Fruit fly (Drosophila melanogaster) whole organism, embryonic: ENCODE results near the gene Spase25.

ENCODE experiments used
- Blimp-1 ChIP-seq: fragments of 200-800 bp; sonication (Bioruptor generic); optimal IDR thresholded peaks from 3 replicates; lab custom pipeline; 2018; ENCODE audit warnings: missing biosample characterization, missing genetic modification characterization, mild to moderate bottlenecking, moderate library complexity, missing genetic modification reagents
- CG11696 ChIP-seq: fragments of 200-800 bp; sonication (Bioruptor generic); IDR thresholded peaks from 2 replicates; pipeline ENCODE4 v1.3.6; 2022; ENCODE audit warnings: missing biosample characterization, missing genetic modification characterization
- CG12391 ChIP-seq: fragments of 200-800 bp; sonication (Bioruptor generic); optimal IDR thresholded peaks from 3 replicates; lab custom pipeline; 2018; ENCODE audit warnings: missing biosample characterization, mild to moderate bottlenecking, missing genetic modification characterization, moderate library complexity
- CG12659 ChIP-seq: fragments of 200-800 bp; sonication (Bioruptor generic); optimal IDR thresholded peaks from 3 replicates; lab custom pipeline; 2017; ENCODE audit warnings: mild to moderate bottlenecking, missing biosample characterization, missing genetic modification reagents, missing genetic modification characterization
- CG13296 ChIP-seq: fragments of 200-800 bp; sonication (Bioruptor generic); optimal IDR thresholded peaks from 3 replicates; lab custom pipeline; 2018; ENCODE audit warnings: missing biosample characterization, mild to moderate bottlenecking, missing genetic modification characterization
- CG14667 ChIP-seq: fragments of 200-800 bp; sonication (Bioruptor generic); IDR thresholded peaks from 2 replicates; pipeline ENCODE4 v1.3.6; 2022; ENCODE audit warnings: missing biosample characterization, missing genetic modification characterization
- CG1603 ChIP-seq: fragments of 200-800 bp; sonication (Bioruptor generic); optimal IDR thresholded peaks from 2 replicates; lab custom pipeline; 2019; ENCODE audit warnings: missing biosample characterization, mild to moderate bottlenecking, missing genetic modification characterization, moderate library complexity
- CG17186 ChIP-seq: fragments of 200-800 bp; sonication (Bioruptor generic); optimal IDR thresholded peaks from 3 replicates; lab custom pipeline; 2017; ENCODE audit warnings: missing biosample characterization, missing genetic modification reagents, missing genetic modification characterization
- CG18476 ChIP-seq: fragments of 200-800 bp; sonication (Bioruptor generic); optimal IDR thresholded peaks from 2 replicates; lab custom pipeline; 2016; ENCODE audit warnings: missing biosample characterization, mild to moderate bottlenecking, missing genetic modification characterization
- CG2129 ChIP-seq: fragments of 200-800 bp; sonication (Bioruptor generic); IDR thresholded peaks from 2 replicates; pipeline ENCODE4 v1.3.6; 2022; ENCODE audit warnings: missing biosample characterization, missing genetic modification characterization; ENCODE audit not compliant: partially characterized antibody
- CG30020 ChIP-seq: fragments of 200-800 bp; optimal IDR thresholded peaks from 2 replicates; lab custom pipeline; 2019; ENCODE audit warnings: missing biosample characterization, mild to moderate bottlenecking, missing genetic modification characterization, moderate library complexity
- CG30403 ChIP-seq: fragments of 200-800 bp; sonication (Bioruptor generic); optimal IDR thresholded peaks from 3 replicates; lab custom pipeline; 2016; ENCODE audit warnings: missing biosample characterization, missing genetic modification characterization
- CG6791 ChIP-seq: fragments of 200-800 bp; sonication (Bioruptor generic); IDR thresholded peaks from 3 replicates; pipeline ENCODE4 v1.3.6; 2022; ENCODE audit warnings: missing biosample characterization, missing genetic modification characterization; ENCODE audit not compliant: partially characterized antibody
- CG9727 ChIP-seq: fragments of 200-800 bp; sonication (Bioruptor generic); optimal IDR thresholded peaks from 3 replicates; lab custom pipeline; 2017; ENCODE audit warnings: missing biosample characterization, mild to moderate bottlenecking, missing genetic modification characterization
- CG9817 ChIP-seq: fragments of 200-800 bp; sonication (Bioruptor generic); optimal IDR thresholded peaks from 2 replicates; lab custom pipeline; 2018; ENCODE audit warnings: missing biosample characterization, mild to moderate bottlenecking, missing genetic modification characterization, moderate library complexity
- Chrac-16 ChIP-seq: fragments of 200-800 bp; sonication (Bioruptor generic); optimal IDR thresholded peaks from 3 replicates; lab custom pipeline; 2016; ENCODE audit warnings: missing biosample characterization, missing genetic modification characterization
- CkIIα-i1 ChIP-seq: fragments of 200-800 bp; sonication (Bioruptor generic); IDR thresholded peaks from 2 replicates; pipeline ENCODE4 v1.3.6; 2022; ENCODE audit warnings: missing biosample characterization, missing genetic modification characterization
- Deaf1 ChIP-seq: fragments of 200-800 bp; optimal IDR thresholded peaks from 3 replicates; lab custom pipeline; 2019; ENCODE audit warnings: missing biosample characterization, mild to moderate bottlenecking, missing genetic modification characterization, moderate library complexity
- HHEX ChIP-seq: fragments of 200-800 bp; sonication (Bioruptor generic); optimal IDR thresholded peaks from 3 replicates; lab custom pipeline; 2017; ENCODE audit warnings: missing biosample characterization, mild to moderate bottlenecking, missing genetic modification characterization, missing genetic modification reagents
- Hsf ChIP-seq: fragments of 200-800 bp; sonication (Bioruptor generic); optimal IDR thresholded peaks from 3 replicates; lab custom pipeline; 2016; ENCODE audit warnings: missing biosample characterization, missing genetic modification characterization
- Kr ChIP-seq: fragments of 200-800 bp; sonication (Bioruptor generic); optimal IDR thresholded peaks from 2 replicates; lab custom pipeline; 2017; ENCODE audit warnings: missing biosample characterization, mild to moderate bottlenecking, missing genetic modification characterization
- Nf-YC ChIP-seq: fragments of 200-800 bp; optimal IDR thresholded peaks from 3 replicates; lab custom pipeline; 2019; ENCODE audit warnings: missing biosample characterization, mild to moderate bottlenecking, missing genetic modification characterization, moderate library complexity
- Oli ChIP-seq: fragments of 200-800 bp; sonication (Bioruptor generic); optimal IDR thresholded peaks from 2 replicates; lab custom pipeline; 2018; ENCODE audit warnings: missing biosample characterization, mild to moderate bottlenecking, missing genetic modification characterization, moderate library complexity
- Pdp1 ChIP-seq, 2 experiments: fragments of 200-800 bp; sonication (Bioruptor generic); optimal IDR thresholded peaks; 3 replicates each; lab custom pipeline; 2016; ENCODE audit warnings: missing biosample characterization in 2 of 2, missing genetic modification characterization in 2 of 2, mild to moderate bottlenecking in 1 of 2, moderate library complexity in 1 of 2
- Sox102F ChIP-seq: fragments of 200-800 bp; sonication (Bioruptor generic); optimal IDR thresholded peaks from 2 replicates; lab custom pipeline; 2018; ENCODE audit warnings: missing biosample characterization, mild to moderate bottlenecking, missing genetic modification characterization, moderate library complexity
- Stat92E ChIP-seq, 3 experiments: fragments of >200 bp in 2 of 3; fragments of 200-800 bp in 1 of 3; sonication (Bioruptor generic) in 1 of 3; optimal IDR thresholded peaks; 2 replicates each; lab custom pipeline; 2017 to 2019; ENCODE audit warnings: missing biosample characterization in 3 of 3, missing genetic modification characterization in 3 of 3, mild to moderate bottlenecking in 1 of 3, moderate library complexity in 1 of 3
- Trl ChIP-seq, 3 experiments: fragments of >200 bp in 2 of 3; fragments of 200-800 bp in 1 of 3; sonication (Bioruptor generic) in 1 of 3; optimal IDR thresholded peaks; 2 replicates in 1 of 3; 3 replicates in 2 of 3; lab custom pipeline; 2016 to 2017; ENCODE audit warnings: missing biosample characterization in 1 of 3, missing genetic modification characterization in 1 of 3
- Vsx1 ChIP-seq: fragments of 200-800 bp; sonication (Bioruptor generic); optimal IDR thresholded peaks from 2 replicates; lab custom pipeline; 2017; ENCODE audit warnings: missing biosample characterization, mild to moderate bottlenecking, missing genetic modification characterization, missing genetic modification reagents
- ab ChIP-seq: fragments of 200-800 bp; sonication (Bioruptor generic); optimal IDR thresholded peaks from 2 replicates; lab custom pipeline; 2016; ENCODE audit warnings: missing biosample characterization, missing genetic modification characterization
- amos ChIP-seq: fragments of 200-800 bp; sonication (Bioruptor generic); IDR thresholded peaks from 2 replicates; pipeline ENCODE4 v1.3.6; 2022; ENCODE audit warnings: missing biosample characterization, missing genetic modification characterization; ENCODE audit not compliant: partially characterized antibody
- ash1 ChIP-seq: fragments of 200-800 bp; sonication (Bioruptor generic); optimal IDR thresholded peaks from 2 replicates; lab custom pipeline; 2018; ENCODE audit warnings: missing biosample characterization, mild to moderate bottlenecking, missing genetic modification characterization
- ato ChIP-seq: fragments of 200-800 bp; sonication (Bioruptor generic); IDR thresholded peaks from 2 replicates; pipeline ENCODE4 v1.3.6; 2022; ENCODE audit warnings: missing biosample characterization, missing genetic modification characterization; ENCODE audit not compliant: partially characterized antibody
- bigmax ChIP-seq: fragments of 200-800 bp; sonication (Bioruptor generic); optimal IDR thresholded peaks from 2 replicates; lab custom pipeline; 2018; ENCODE audit warnings: missing biosample characterization, mild to moderate bottlenecking, missing genetic modification characterization
- chif ChIP-seq, 2 experiments: fragments of 200-800 bp; sonication (Bioruptor generic); optimal IDR thresholded peaks; 3 replicates each; lab custom pipeline; 2016; ENCODE audit warnings: missing biosample characterization in 2 of 2, missing genetic modification characterization in 2 of 2
- cwo ChIP-seq: fragments of 200-800 bp; sonication (Bioruptor generic); optimal IDR thresholded peaks from 3 replicates; lab custom pipeline; 2017; ENCODE audit warnings: missing biosample characterization, missing genetic modification characterization, mild to moderate bottlenecking, moderate library complexity, missing genetic modification reagents
- dimm ChIP-seq: fragments of 200-800 bp; sonication (Bioruptor generic); IDR thresholded peaks from 2 replicates; pipeline ENCODE4 v1.3.6; 2022; ENCODE audit warnings: missing biosample characterization, missing genetic modification characterization
- fru ChIP-seq: fragments of >200 bp; optimal IDR thresholded peaks from 2 replicates; lab custom pipeline; 2017
- gcm2 ChIP-seq: fragments of 200-800 bp; sonication (Bioruptor generic); optimal IDR thresholded peaks from 2 replicates; lab custom pipeline; 2016; ENCODE audit warnings: missing biosample characterization, missing genetic modification characterization
- ind ChIP-seq: fragments of 200-800 bp; sonication (Bioruptor generic); optimal IDR thresholded peaks from 3 replicates; lab custom pipeline; 2016; ENCODE audit warnings: missing biosample characterization, missing genetic modification characterization
- kah ChIP-seq: fragments of 200-800 bp; sonication (Bioruptor generic); optimal IDR thresholded peaks from 2 replicates; lab custom pipeline; 2018; ENCODE audit warnings: missing biosample characterization, mild to moderate bottlenecking, missing genetic modification characterization
- kay ChIP-seq: fragments of 200-800 bp; sonication (Bioruptor generic); optimal IDR thresholded peaks from 2 replicates; lab custom pipeline; 2016; ENCODE audit warnings: missing biosample characterization, missing genetic modification characterization
- knrl ChIP-seq: fragments of 200-800 bp; sonication (Bioruptor generic); IDR thresholded peaks from 3 replicates; pipeline ENCODE4 v1.3.6; 2022; ENCODE audit warnings: missing biosample characterization, missing genetic modification characterization; ENCODE audit not compliant: partially characterized antibody
- nom ChIP-seq: fragments of 200-800 bp; sonication (Bioruptor generic); optimal IDR thresholded peaks from 2 replicates; lab custom pipeline; 2017; ENCODE audit warnings: missing biosample characterization, missing genetic modification characterization, mild to moderate bottlenecking, moderate library complexity, missing genetic modification reagents
- pros ChIP-seq: fragments of 200-800 bp; sonication (Bioruptor generic); optimal IDR thresholded peaks from 3 replicates; lab custom pipeline; 2019; ENCODE audit warnings: missing biosample characterization, mild to moderate bottlenecking, missing genetic modification characterization, moderate library complexity
- row ChIP-seq: fragments of 200-800 bp; sonication (Bioruptor generic); IDR thresholded peaks from 3 replicates; pipeline ENCODE4 v1.3.6; 2022; ENCODE audit warnings: missing biosample characterization, missing genetic modification characterization
- run ChIP-seq: fragments of 200-800 bp; sonication (Bioruptor generic); optimal IDR thresholded peaks from 3 replicates; lab custom pipeline; 2018; ENCODE audit warnings: missing biosample characterization, mild to moderate bottlenecking, missing genetic modification characterization
- tx ChIP-seq: fragments of 200-800 bp; sonication (Bioruptor generic); optimal IDR thresholded peaks from 2 replicates; lab custom pipeline; 2016; ENCODE audit warnings: missing biosample characterization, missing genetic modification characterization
- usp ChIP-seq: fragments of >200 bp; optimal IDR thresholded peaks from 2 replicates; lab custom pipeline; 2017; ENCODE audit warnings: missing biosample characterization, missing genetic modification characterization
- vvl ChIP-seq: fragments of 200-800 bp; sonication (Bioruptor generic); IDR thresholded peaks from 2 replicates; pipeline ENCODE4 v1.3.6; 2022; ENCODE audit warnings: missing biosample characterization, missing genetic modification characterization
- zen ChIP-seq: fragments of 200-800 bp; sonication (Bioruptor generic); optimal IDR thresholded peaks from 3 replicates; lab custom pipeline; 2018; ENCODE audit warnings: missing biosample characterization, mild to moderate bottlenecking, missing genetic modification characterization, moderate library complexity

The Spase25 gene

dm6 chrX:11440944-11441343, 44.1 kb upstream of the Spase25 start (continued):
- TF ChIP-seq ash1 (GFP tag; lab: Kevin White, UChicago) (no peak), Chrac-16 (GFP tag; lab: Kevin White, UChicago) (no peak), CG30403 (GFP tag; lab: Kevin White, UChicago) (peak; percentile 43), Deaf1 (tag; lab: Kevin White, UChicago) (no peak), row (GFP tag; lab: Robert Waterston, UW) (peak; percentile 58), CG13296 (GFP tag; lab: Kevin White, UChicago) (peak; percentile 60), knrl (GFP tag; lab: Robert Waterston, UW) (no peak), CG6791 (GFP tag; lab: Robert Waterston, UW) (no peak), CkIIα-i1 (no peak), CG12391 (peak; percentile 18), nom (no peak), CG18476 (GFP tag; lab: Kevin White, UChicago) (no peak), CG9727 (peak; percentile 32), amos (no peak), run (tag; lab: Kevin White, UChicago) (no peak), Hsf (GFP tag; lab: Kevin White, UChicago) (no peak), CG12659 (GFP tag; lab: Kevin White, UChicago) (peak; percentile 40), ind (GFP tag; lab: Kevin White, UChicago) (peak; percentile 24), Kr (GFP tag; lab: Kevin White, UChicago) (no peak), CG11696 (GFP tag; lab: Robert Waterston, UW) (no peak), dimm (GFP tag; lab: Robert Waterston, UW) (no peak), chif (GFP tag; optimal IDR thresholded peaks at IDR 0.05; lab: Kevin White, UChicago) (no peak), Trl (optimal IDR thresholded peaks at IDR 0.05; lab: Kevin White, UChicago) (no peak), Trl (GFP tag; optimal IDR thresholded peaks at IDR 0.05; lab: Kevin White, UChicago) (no peak), CG9817 (tag; lab: Kevin White, UChicago) (no peak), Stat92E (GFP tag; optimal IDR thresholded peaks at IDR 0.05; lab: Kevin White, UChicago) (no peak), CG1603 (tag; lab: Kevin White, UChicago) (no peak), kay (GFP tag; lab: Kevin White, UChicago) (no peak), Oli (peak; percentile 56), CG14667 (GFP tag; lab: Robert Waterston, UW) (no peak), CG17186 (no peak), Blimp-1 (GFP tag; lab: Kevin White, UChicago) (peak; percentile 8), zen (tag; lab: Kevin White, UChicago) (no peak), fru (lab: Kevin White, UChicago) (no peak), ato (GFP tag; lab: Robert Waterston, UW) (no peak), CG2129 (GFP tag; lab: Robert Waterston, UW) (no peak), gcm2 (GFP tag; lab: Kevin White, UChicago) (no peak), cwo (no peak), bigmax (GFP tag; lab: Kevin White, UChicago) (no peak), tx (no peak), Sox102F (GFP tag; lab: Kevin White, UChicago) (peak; percentile 38), Vsx1 (GFP tag; lab: Kevin White, UChicago) (peak; percentile 1), ab (GFP tag; lab: Kevin White, UChicago) (no peak), Nf-YC (tag; lab: Kevin White, UChicago) (peak; percentile 23), pros (GFP tag; lab: Kevin White, UChicago) (no peak), usp (GFP tag; lab: Kevin White, UChicago) (no peak), vvl (GFP tag; lab: Robert Waterston, UW) (0 out of 2 replicates have a peak, but pooled peaks have one; percentile 6), CG30020 (tag; lab: Kevin White, UChicago) (no peak), Pdp1 (GFP tag; optimal IDR thresholded peaks at IDR 0.05; lab: Kevin White, UChicago) (no peak), HHEX (no peak), kah (GFP tag; lab: Kevin White, UChicago) (no peak)
